Fruit fly (Drosophila melanogaster) whole organism, embryonic: ENCODE data around the gene CG5793.
A peak's percentile ranks its signal among the peaks of the same experiment; 100 is the strongest.

ENCODE experiments used
- Ada2b ChIP-seq: fragments of 200-800 bp; sonication (Bioruptor generic); IDR thresholded peaks from 2 replicates; pipeline ENCODE4 v1.3.6; 2022; ENCODE audit warnings: missing biosample characterization, missing genetic modification characterization
- B-H2 ChIP-seq: fragments of 200-800 bp; sonication (Bioruptor generic); optimal IDR thresholded peaks from 2 replicates; lab custom pipeline; 2018; ENCODE audit warnings: missing biosample characterization, mild to moderate bottlenecking, missing genetic modification characterization
- Blimp-1 ChIP-seq: fragments of 200-800 bp; sonication (Bioruptor generic); optimal IDR thresholded peaks from 3 replicates; lab custom pipeline; 2018; ENCODE audit warnings: missing biosample characterization, missing genetic modification characterization, mild to moderate bottlenecking, moderate library complexity, missing genetic modification reagents
- CG10274 ChIP-seq: fragments of 200-800 bp; sonication (Bioruptor generic); optimal IDR thresholded peaks from 3 replicates; lab custom pipeline; 2017; ENCODE audit warnings: missing biosample characterization, mild to moderate bottlenecking, missing genetic modification characterization
- CG10543 ChIP-seq: fragments of 200-800 bp; sonication (Bioruptor generic); optimal IDR thresholded peaks from 3 replicates; lab custom pipeline; 2017; ENCODE audit warnings: missing biosample characterization, mild to moderate bottlenecking, missing genetic modification characterization, moderate library complexity
- CG11398 ChIP-seq: fragments of 200-800 bp; sonication (Bioruptor generic); optimal IDR thresholded peaks from 2 replicates; lab custom pipeline; 2016; ENCODE audit warnings: missing biosample characterization, missing genetic modification characterization
- CG12391 ChIP-seq: fragments of 200-800 bp; sonication (Bioruptor generic); optimal IDR thresholded peaks from 3 replicates; lab custom pipeline; 2018; ENCODE audit warnings: missing biosample characterization, mild to moderate bottlenecking, missing genetic modification characterization, moderate library complexity
- CG12744 ChIP-seq: fragments of 200-800 bp; sonication (Bioruptor generic); optimal IDR thresholded peaks from 2 replicates; lab custom pipeline; 2016; ENCODE audit warnings: missing biosample characterization, missing genetic modification characterization
- CG14860 ChIP-seq: fragments of 200-800 bp; sonication (Bioruptor generic); IDR thresholded peaks from 3 replicates; pipeline ENCODE4 v1.3.6; 2022; ENCODE audit warnings: missing biosample characterization, missing genetic modification characterization; ENCODE audit not compliant: partially characterized antibody
- CG17186 ChIP-seq: fragments of 200-800 bp; sonication (Bioruptor generic); optimal IDR thresholded peaks from 3 replicates; lab custom pipeline; 2017; ENCODE audit warnings: missing biosample characterization, missing genetic modification reagents, missing genetic modification characterization
- CG17359 ChIP-seq: fragments of 200-800 bp; sonication (Bioruptor generic); optimal IDR thresholded peaks from 3 replicates; lab custom pipeline; 2018; ENCODE audit warnings: missing biosample characterization, mild to moderate bottlenecking, missing genetic modification characterization, moderate library complexity
- CG18476 ChIP-seq: fragments of 200-800 bp; sonication (Bioruptor generic); optimal IDR thresholded peaks from 2 replicates; lab custom pipeline; 2016; ENCODE audit warnings: missing biosample characterization, mild to moderate bottlenecking, missing genetic modification characterization
- CG18764 ChIP-seq: fragments of 200-800 bp; sonication (Bioruptor generic); optimal IDR thresholded peaks from 3 replicates; lab custom pipeline; 2016; ENCODE audit warnings: missing biosample characterization, missing genetic modification characterization
- CG3065 ChIP-seq: fragments of 200-800 bp; sonication (Bioruptor generic); optimal IDR thresholded peaks from 2 replicates; lab custom pipeline; 2016; ENCODE audit warnings: missing biosample characterization, missing genetic modification characterization
- CG33557 ChIP-seq: fragments of 200-800 bp; sonication (Bioruptor generic); optimal IDR thresholded peaks from 2 replicates; lab custom pipeline; 2019; ENCODE audit warnings: missing biosample characterization, mild to moderate bottlenecking, missing genetic modification characterization, moderate library complexity
- CG4617 ChIP-seq: fragments of 200-800 bp; sonication (Bioruptor generic); optimal IDR thresholded peaks from 3 replicates; lab custom pipeline; 2016; ENCODE audit warnings: missing biosample characterization, missing genetic modification characterization, borderline replicate concordance
- CG4730 ChIP-seq: fragments of 200-800 bp; sonication (Bioruptor generic); IDR thresholded peaks from 2 replicates; pipeline ENCODE4 v1.3.6; 2022; ENCODE audit warnings: missing biosample characterization, missing genetic modification characterization
- CG6272 ChIP-seq: fragments of 200-800 bp; sonication (Bioruptor generic); IDR thresholded peaks from 2 replicates; pipeline ENCODE4 v1.3.6; 2022; ENCODE audit warnings: missing biosample characterization, missing genetic modification characterization
- CG7786 ChIP-seq: fragments of 200-800 bp; sonication (Bioruptor generic); optimal IDR thresholded peaks from 2 replicates; lab custom pipeline; 2016; ENCODE audit warnings: missing biosample characterization, missing genetic modification characterization
- CG8089 ChIP-seq: fragments of 200-800 bp; sonication (Bioruptor generic); optimal IDR thresholded peaks from 3 replicates; lab custom pipeline; 2016; ENCODE audit warnings: missing biosample characterization, missing genetic modification characterization
- CHES-1-like ChIP-seq: fragments of 200-800 bp; sonication (Bioruptor generic); optimal IDR thresholded peaks from 2 replicates; lab custom pipeline; 2016; ENCODE audit warnings: missing biosample characterization, missing genetic modification characterization
- Deaf1 ChIP-seq: fragments of 200-800 bp; optimal IDR thresholded peaks from 3 replicates; lab custom pipeline; 2019; ENCODE audit warnings: missing biosample characterization, mild to moderate bottlenecking, missing genetic modification characterization, moderate library complexity
- E2f2 ChIP-seq: fragments of 200-800 bp; sonication (Bioruptor generic); IDR thresholded peaks from 2 replicates; pipeline ENCODE4 v1.3.6; 2022; ENCODE audit warnings: missing biosample characterization, missing genetic modification characterization
- Fer3 ChIP-seq: fragments of 200-800 bp; sonication (Bioruptor generic); optimal IDR thresholded peaks from 2 replicates; lab custom pipeline; 2018; ENCODE audit warnings: missing biosample characterization, mild to moderate bottlenecking, missing genetic modification characterization, moderate library complexity
- Hr3 ChIP-seq: fragments of 200-800 bp; sonication (Bioruptor generic); optimal IDR thresholded peaks from 3 replicates; lab custom pipeline; 2016; ENCODE audit warnings: missing biosample characterization, missing genetic modification characterization
- Hr51 ChIP-seq, 2 experiments: fragments of 200-800 bp; sonication (Bioruptor generic); optimal IDR thresholded peaks; 2 replicates in 1 of 2; 3 replicates in 1 of 2; lab custom pipeline; 2016 to 2018; ENCODE audit warnings: missing biosample characterization in 2 of 2, missing genetic modification characterization in 2 of 2, mild to moderate bottlenecking in 1 of 2, moderate library complexity in 1 of 2
- Lim3 ChIP-seq: fragments of 200-800 bp; sonication (Bioruptor generic); IDR thresholded peaks from 2 replicates; pipeline ENCODE4 v1.3.6; 2022; ENCODE audit warnings: missing biosample characterization, missing genetic modification characterization
- NC2β ChIP-seq: fragments of 200-800 bp; sonication (Bioruptor generic); optimal IDR thresholded peaks from 2 replicates; lab custom pipeline; 2016; ENCODE audit warnings: missing biosample characterization, missing genetic modification characterization
- Side ChIP-seq: fragments of 200-800 bp; sonication (Bioruptor generic); optimal IDR thresholded peaks from 2 replicates; lab custom pipeline; 2016; ENCODE audit warnings: missing biosample characterization, missing genetic modification characterization
- chif ChIP-seq, 2 experiments: fragments of 200-800 bp; sonication (Bioruptor generic); optimal IDR thresholded peaks; 3 replicates each; lab custom pipeline; 2016; ENCODE audit warnings: missing biosample characterization in 2 of 2, missing genetic modification characterization in 2 of 2
- emc ChIP-seq: fragments of 200-800 bp; sonication (Bioruptor generic); optimal IDR thresholded peaks from 2 replicates; lab custom pipeline; 2016; ENCODE audit warnings: missing biosample characterization, missing genetic modification characterization
- gro ChIP-seq: fragments of 200-800 bp; sonication (Bioruptor generic); optimal IDR thresholded peaks from 2 replicates; lab custom pipeline; 2016; ENCODE audit warnings: missing biosample characterization, missing genetic modification characterization
- h ChIP-seq: fragments of >200 bp; optimal IDR thresholded peaks from 2 replicates; lab custom pipeline; 2017
- kah ChIP-seq: fragments of 200-800 bp; sonication (Bioruptor generic); optimal IDR thresholded peaks from 2 replicates; lab custom pipeline; 2018; ENCODE audit warnings: missing biosample characterization, mild to moderate bottlenecking, missing genetic modification characterization
- lola ChIP-seq, 3 experiments: fragments of >200 bp in 2 of 3; fragments of 200-800 bp in 1 of 3; sonication (Bioruptor generic) in 1 of 3; optimal IDR thresholded peaks; 2 replicates each; lab custom pipeline; 2017 to 2019; ENCODE audit warnings: missing biosample characterization in 3 of 3, missing genetic modification characterization in 3 of 3, mild to moderate bottlenecking in 1 of 3, moderate library complexity in 1 of 3
- mirr ChIP-seq: fragments of 200-800 bp; sonication (Bioruptor generic); optimal IDR thresholded peaks from 3 replicates; lab custom pipeline; 2018; ENCODE audit warnings: missing biosample characterization, mild to moderate bottlenecking, missing genetic modification characterization
- org-1 ChIP-seq: fragments of 200-800 bp; sonication (Bioruptor generic); optimal IDR thresholded peaks from 2 replicates; lab custom pipeline; 2017; ENCODE audit warnings: missing biosample characterization, missing genetic modification characterization
- pfk ChIP-seq: fragments of 200-800 bp; sonication (Bioruptor generic); optimal IDR thresholded peaks from 2 replicates; lab custom pipeline; 2018; ENCODE audit warnings: missing biosample characterization, mild to moderate bottlenecking, missing genetic modification characterization, moderate library complexity
- salm ChIP-seq: fragments of 200-800 bp; sonication (Bioruptor generic); optimal IDR thresholded peaks from 2 replicates; lab custom pipeline; 2018; ENCODE audit warnings: missing biosample characterization, mild to moderate bottlenecking, missing genetic modification characterization
- sima ChIP-seq: fragments of 200-800 bp; sonication (Bioruptor generic); optimal IDR thresholded peaks from 2 replicates; lab custom pipeline; 2016; ENCODE audit warnings: missing biosample characterization, missing genetic modification characterization
- sisA ChIP-seq: fragments of 200-800 bp; sonication (Bioruptor generic); IDR thresholded peaks from 2 replicates; pipeline ENCODE4 v1.3.6; 2022; ENCODE audit warnings: missing biosample characterization, missing genetic modification characterization
- slbo ChIP-seq: fragments of 200-800 bp; sonication (Bioruptor generic); IDR thresholded peaks from 2 replicates; pipeline ENCODE4 v1.3.6; 2022; ENCODE audit warnings: missing biosample characterization, missing genetic modification characterization
- sr ChIP-seq: fragments of 200-800 bp; sonication (Bioruptor generic); IDR thresholded peaks from 3 replicates; pipeline ENCODE4 v1.3.6; 2022; ENCODE audit warnings: missing biosample characterization, missing genetic modification characterization
- sug ChIP-seq: fragments of 200-800 bp; optimal IDR thresholded peaks from 2 replicates; lab custom pipeline; 2019; ENCODE audit warnings: missing biosample characterization, mild to moderate bottlenecking, missing genetic modification characterization, moderate library complexity
- tll ChIP-seq, 2 experiments: fragments of 200-800 bp in 1 of 2; fragments of >200 bp in 1 of 2; sonication (Bioruptor generic) in 1 of 2; optimal IDR thresholded peaks; 2 replicates each; lab custom pipeline; 2017 to 2019; ENCODE audit warnings: missing biosample characterization in 2 of 2, missing genetic modification characterization in 2 of 2, mild to moderate bottlenecking in 1 of 2, moderate library complexity in 1 of 2
- toy ChIP-seq: fragments of 200-800 bp; sonication (Bioruptor generic); IDR thresholded peaks from 2 replicates; pipeline ENCODE4 v1.3.6; 2022; ENCODE audit warnings: missing biosample characterization, missing genetic modification characterization
- unpg ChIP-seq: fragments of 200-800 bp; sonication (Bioruptor generic); optimal IDR thresholded peaks from 3 replicates; lab custom pipeline; 2018; ENCODE audit warnings: missing biosample characterization, mild to moderate bottlenecking, missing genetic modification characterization, moderate library complexity
- vvl ChIP-seq: fragments of 200-800 bp; sonication (Bioruptor generic); IDR thresholded peaks from 2 replicates; pipeline ENCODE4 v1.3.6; 2022; ENCODE audit warnings: missing biosample characterization, missing genetic modification characterization
- zf30C ChIP-seq: fragments of 200-800 bp; sonication (Bioruptor generic); optimal IDR thresholded peaks from 3 replicates; lab custom pipeline; 2018; ENCODE audit warnings: missing biosample characterization, mild to moderate bottlenecking, missing genetic modification characterization
- zfh1 ChIP-seq: fragments of 200-800 bp; sonication (Bioruptor generic); IDR thresholded peaks from 3 replicates; pipeline ENCODE4 v1.3.6; 2022; ENCODE audit warnings: missing biosample characterization, missing genetic modification characterization

The CG5793 gene

DNA sequence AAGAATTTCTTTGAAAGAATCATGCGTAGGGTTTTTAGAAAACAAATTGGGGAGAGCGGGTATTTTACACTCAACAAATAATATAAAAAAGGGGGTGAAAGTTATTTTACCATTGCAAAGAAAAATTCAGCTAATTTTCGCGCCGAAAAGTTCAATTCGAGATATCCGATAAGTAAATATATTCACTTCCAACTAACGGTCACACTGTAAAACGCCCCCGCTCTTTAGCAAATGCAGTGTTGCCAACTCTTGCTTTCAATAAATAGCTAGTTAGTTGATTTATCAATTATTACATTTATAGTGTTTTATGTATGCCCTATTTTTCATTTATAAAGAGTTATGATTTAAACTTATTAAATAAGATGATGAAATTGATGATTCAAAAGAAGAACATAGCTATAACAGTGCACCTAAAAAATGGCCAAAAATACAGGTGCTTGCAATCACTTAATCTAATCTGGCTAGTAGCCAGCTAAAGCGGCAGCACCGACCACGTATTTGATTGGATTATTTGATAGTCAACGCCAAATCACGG lies 10.9 kb downstream of the CG5793 start, which contains the start of gene meigo (continued):
- TF ChIP-seq CG10274, result peak; percentile 9
- TF ChIP-seq Lim3, result no peak
- peak; percentile 80 for TF ChIP-seq B-H2 (GFP tag; lab: Kevin White, UChicago)
- TF ChIP-seq Fer3 (tag; lab: Kevin White, UChicago), result peak; percentile 65
- no peak for TF ChIP-seq pfk (GFP tag; lab: Kevin White, UChicago)
- peak; percentile 31 for TF ChIP-seq CG11398
- peak; percentile 58; the same call in 1 of the 3 replicates for TF ChIP-seq zfh1 (GFP tag; lab: Robert Waterston, UW)
- TF ChIP-seq sima (GFP tag; lab: Kevin White, UChicago), result no peak
- peak; percentile 54 for TF ChIP-seq CG3065 (GFP tag; lab: Kevin White, UChicago)
- peak; percentile 81 for TF ChIP-seq CG17186
- TF ChIP-seq CG18764 (GFP tag; lab: Kevin White, UChicago), result peak; percentile 58
- peak; percentile 10 for TF ChIP-seq mirr
- TF ChIP-seq vvl (GFP tag; lab: Robert Waterston, UW), result peak; percentile 74
- peak in 1 of 3 experiments; percentile 61 for TF ChIP-seq lola (GFP tag; optimal IDR thresholded peaks at IDR 0.05; lab: Kevin White, UChicago)
- peak; percentile 48 for TF ChIP-seq CG33557
- TF ChIP-seq CG12391, result peak; percentile 86
- TF ChIP-seq CG8089 (GFP tag; lab: Kevin White, UChicago), result no peak
- TF ChIP-seq org-1, result no peak
- TF ChIP-seq CG17359, result peak; percentile 56
- peak; percentile 64 for TF ChIP-seq unpg (GFP tag; lab: Kevin White, UChicago)
- TF ChIP-seq CG4730 (GFP tag; lab: Robert Waterston, UW), result 0 out of 2 replicates have a peak, but pooled peaks have one; percentile 23
- TF ChIP-seq sug (tag; lab: Kevin White, UChicago), result peak; percentile 90
- peak; percentile 49 for TF ChIP-seq CG18476
- TF ChIP-seq E2f2 (GFP tag; lab: Robert Waterston, UW), result peak; percentile 91
- TF ChIP-seq Hr3 (GFP tag; lab: Kevin White, UChicago), result peak; percentile 68
- peak; percentile 36 for TF ChIP-seq NC2β (GFP tag; lab: Kevin White, UChicago)
- no peak for TF ChIP-seq zf30C (GFP tag; lab: Kevin White, UChicago)
- peak; percentile 45 for TF ChIP-seq Ada2b
- no peak for TF ChIP-seq Deaf1 (tag; lab: Kevin White, UChicago)
- TF ChIP-seq kah (GFP tag; lab: Kevin White, UChicago), result peak; percentile 16
- no peak for TF ChIP-seq CG14860 (GFP tag; lab: Robert Waterston, UW)
- TF ChIP-seq tll (GFP tag; optimal IDR thresholded peaks at IDR 0.05; lab: Kevin White, UChicago), result peak; percentile 31 to 56
- peak; percentile 68 for TF ChIP-seq CG4617
- no peak for TF ChIP-seq h (lab: Kevin White, UChicago)
- peak; percentile 34 for TF ChIP-seq gro (GFP tag; lab: Kevin White, UChicago)
- peak; percentile 28 for TF ChIP-seq CHES-1-like
- peak; percentile 9 for TF ChIP-seq emc (GFP tag; lab: Kevin White, UChicago)
- peak; percentile 68 for TF ChIP-seq CG10543 (GFP tag; lab: Kevin White, UChicago)
- TF ChIP-seq CG7786 (GFP tag; lab: Kevin White, UChicago), result peak; percentile 46
- TF ChIP-seq CG6272 (GFP tag; lab: Robert Waterston, UW), result peak; percentile 65
- peak; percentile 32; the same call in 1 of the 2 replicates for TF ChIP-seq sisA
- peak; percentile 97 for TF ChIP-seq sr (GFP tag; lab: Robert Waterston, UW)
- peak; percentile 70 for TF ChIP-seq slbo (GFP tag; lab: Robert Waterston, UW)
- TF ChIP-seq Side, result peak; percentile 23
- no peak for TF ChIP-seq toy (GFP tag; lab: Robert Waterston, UW)
- peak; percentile 64 for TF ChIP-seq Blimp-1
- peak in 1 of 2 experiments; percentile 52 for TF ChIP-seq Hr51 (GFP tag; optimal IDR thresholded peaks at IDR 0.05; lab: Kevin White, UChicago)
- peak; percentile 38 for TF ChIP-seq salm
- peak in 1 of 2 experiments; percentile 22 for TF ChIP-seq chif (GFP tag; optimal IDR thresholded peaks at IDR 0.05; lab: Kevin White, UChicago)
- TF ChIP-seq CG12744 (GFP tag; lab: Kevin White, UChicago), result peak; percentile 28
